Worm (Caenorhabditis elegans) whole organism, young adult: Measurements from ENCODE around the gene F25H9.7.
A peak's percentile ranks its signal among the peaks of the same experiment; 100 is the strongest.

Experiments
- B0261.1 ChIP-seq: sonication (generic microtip); optimal IDR thresholded peaks from 2 replicates; lab custom pipeline; 2016; ENCODE audit warnings: mild to moderate bottlenecking, missing genetic modification characterization, moderate library complexity, missing compliant biosample characterization
- B0336.3 ChIP-seq: fragments of 200-800 bp; sonication (Bioruptor generic); IDR thresholded peaks from 2 replicates; pipeline ENCODE4 v1.3.6; 2022; ENCODE audit warnings: missing genetic modification characterization, missing compliant biosample characterization
- C06A6.2 ChIP-seq: fragments of 200-800 bp; sonication (Bioruptor generic); conservative IDR thresholded peaks from 2 replicates; pipeline ENCODE4 v1.3.6; 2022; ENCODE audit warnings: missing genetic modification characterization, missing compliant biosample characterization
- C17E4.6 ChIP-seq: fragments of 200-800 bp; sonication (Bioruptor generic); IDR thresholded peaks from 2 replicates; pipeline ENCODE4 v1.3.6; 2022; ENCODE audit warnings: missing genetic modification reagents, missing genetic modification characterization, missing compliant biosample characterization
- F10E7.11 ChIP-seq: sonication (generic microtip); optimal IDR thresholded peaks from 2 replicates; lab custom pipeline; 2017; ENCODE audit warnings: mild to moderate bottlenecking, missing genetic modification characterization, moderate library complexity, missing compliant biosample characterization
- F33H1.4 ChIP-seq: fragments of 200-800 bp; sonication (Bioruptor generic); IDR thresholded peaks from 2 replicates; pipeline ENCODE4 v1.3.6; 2022; ENCODE audit warnings: missing genetic modification reagents, missing genetic modification characterization, missing compliant biosample characterization
- F49E8.2 ChIP-seq: sonication (generic microtip); optimal IDR thresholded peaks from 3 replicates; lab custom pipeline; 2017; ENCODE audit warnings: missing genetic modification characterization, mild to moderate bottlenecking, missing compliant biosample characterization, antibody characterized with exemption, moderate library complexity; ENCODE audit not compliant: insufficient read depth
- F52B5.7 ChIP-seq: sonication (generic microtip); optimal IDR thresholded peaks from 2 replicates; lab custom pipeline; 2016; ENCODE audit warnings: mild to moderate bottlenecking, missing genetic modification characterization, missing compliant biosample characterization
- F55B11.4 ChIP-seq: sonication (generic microtip); optimal IDR thresholded peaks from 2 replicates; lab custom pipeline; 2016; ENCODE audit warnings: missing compliant biosample characterization, missing genetic modification characterization, borderline replicate concordance; ENCODE audit not compliant: insufficient read depth
- F57C9.4 ChIP-seq: sonication (generic microtip); optimal IDR thresholded peaks from 2 replicates; lab custom pipeline; 2017; ENCODE audit warnings: mild to moderate bottlenecking, missing genetic modification characterization, missing compliant biosample characterization
- K11D2.4 ChIP-seq: fragments of 200-800 bp; sonication (Bioruptor generic); IDR thresholded peaks from 2 replicates; pipeline ENCODE4 v1.3.6; 2022; ENCODE audit warnings: missing genetic modification reagents, missing genetic modification characterization, missing compliant biosample characterization
- Y53F4B.3 ChIP-seq: fragments of 200-800 bp; sonication (Bioruptor generic); IDR thresholded peaks from 2 replicates; pipeline ENCODE4 v1.3.6; 2022; ENCODE audit warnings: missing genetic modification reagents, missing genetic modification characterization, missing compliant biosample characterization
- Y53G8AR.9 ChIP-seq: fragments of 200-800 bp; sonication (Bioruptor generic); conservative IDR thresholded peaks from 2 replicates; pipeline ENCODE4 v1.3.6; 2022; ENCODE audit warnings: missing genetic modification reagents, missing genetic modification characterization, missing compliant biosample characterization
- ama-1 ChIP-seq, 3 experiments: fragments of 150-350 bp in 1 of 3; sonication (generic microtip) in 2 of 3; optimal IDR thresholded peaks; 2 replicates each; lab custom pipeline; 2014 to 2018; ENCODE audit warnings: missing biosample characterization in 2 of 3, missing genetic modification characterization in 2 of 3, missing genetic modification reagents in 2 of 3
- attf-5 ChIP-seq: fragments of 200-800 bp; sonication (Bioruptor generic); optimal IDR thresholded peaks from 2 replicates; lab custom pipeline; 2018; ENCODE audit warnings: mild to moderate bottlenecking, missing genetic modification characterization, missing compliant biosample characterization
- ccch-3 ChIP-seq: fragments of 200-800 bp; sonication (Bioruptor generic); optimal IDR thresholded peaks from 2 replicates; lab custom pipeline; 2018; ENCODE audit warnings: mild to moderate bottlenecking, missing genetic modification characterization, missing compliant biosample characterization
- ceh-58 ChIP-seq: fragments of 200-800 bp; sonication (Bioruptor generic); IDR thresholded peaks from 2 replicates; pipeline ENCODE4 v1.3.6; 2022; ENCODE audit warnings: missing genetic modification characterization, missing compliant biosample characterization
- chd-7 ChIP-seq: sonication (generic microtip); optimal IDR thresholded peaks from 2 replicates; lab custom pipeline; 2016; ENCODE audit warnings: mild to moderate bottlenecking, missing genetic modification characterization, moderate library complexity, missing compliant biosample characterization
- egrh-3 ChIP-seq: fragments of 200-800 bp; sonication (Bioruptor generic); IDR thresholded peaks from 2 replicates; pipeline ENCODE4 v1.3.6; 2022; ENCODE audit warnings: missing genetic modification reagents, missing genetic modification characterization, missing compliant biosample characterization
- ekl-4 ChIP-seq: fragments of 200-800 bp; sonication (Bioruptor generic); IDR thresholded peaks from 2 replicates; pipeline ENCODE4 v1.3.6; 2022; ENCODE audit warnings: missing genetic modification reagents, missing genetic modification characterization, missing compliant biosample characterization
- hlh-26 ChIP-seq: fragments of 200-800 bp; sonication (Bioruptor generic); conservative IDR thresholded peaks from 2 replicates; pipeline ENCODE4 v1.3.6; 2022; ENCODE audit warnings: missing genetic modification reagents, missing genetic modification characterization, missing compliant biosample characterization
- hmg-20 ChIP-seq: fragments of 200-800 bp; sonication (Bioruptor generic); IDR thresholded peaks from 2 replicates; pipeline ENCODE4 v1.3.6; 2022; ENCODE audit warnings: missing genetic modification reagents, missing genetic modification characterization, missing compliant biosample characterization
- hrde-1 ChIP-seq: sonication (generic microtip); optimal IDR thresholded peaks from 2 replicates; lab custom pipeline; 2016; ENCODE audit warnings: missing genetic modification characterization, mild to moderate bottlenecking, missing compliant biosample characterization, moderate library complexity, missing genotype, missing genetic modification reagents, borderline replicate concordance
- lag-1 ChIP-seq: fragments of 200-800 bp; sonication (Bioruptor generic); IDR thresholded peaks from 2 replicates; pipeline ENCODE4 v1.3.6; 2022; ENCODE audit warnings: missing genetic modification reagents, missing genetic modification characterization, missing compliant biosample characterization
- lin-35 ChIP-seq, 3 experiments: fragments of 150-350 bp in 2 of 3; sonication (generic microtip) in 1 of 3; optimal IDR thresholded peaks; 2 replicates each; lab custom pipeline; 2014 to 2018; ENCODE audit warnings: missing biosample characterization in 3 of 3, missing genetic modification characterization in 3 of 3, missing genetic modification reagents in 3 of 3
- lin-40 ChIP-seq: sonication (generic microtip); optimal IDR thresholded peaks from 2 replicates; lab custom pipeline; 2016; ENCODE audit warnings: missing genetic modification characterization, mild to moderate bottlenecking, missing compliant biosample characterization, missing genotype, missing genetic modification reagents
- lin-54 ChIP-seq: fragments of 200-800 bp; sonication (Bioruptor generic); optimal IDR thresholded peaks from 2 replicates; lab custom pipeline; 2018; ENCODE audit warnings: mild to moderate bottlenecking, missing genetic modification characterization, missing compliant biosample characterization
- lir-1 ChIP-seq: fragments of 200-800 bp; sonication (Bioruptor generic); conservative IDR thresholded peaks from 2 replicates; pipeline ENCODE4 v1.3.6; 2022; ENCODE audit warnings: missing genetic modification reagents, missing genetic modification characterization, missing compliant biosample characterization
- lsy-27 ChIP-seq: sonication (generic microtip); optimal IDR thresholded peaks from 2 replicates; lab custom pipeline; 2017; ENCODE audit warnings: missing genetic modification characterization, mild to moderate bottlenecking, missing compliant biosample characterization, antibody characterized with exemption, missing genotype, borderline replicate concordance; ENCODE audit not compliant: insufficient read depth
- madf-10 ChIP-seq: sonication (generic microtip); optimal IDR thresholded peaks from 2 replicates; lab custom pipeline; 2016; ENCODE audit warnings: mild to moderate bottlenecking, missing genetic modification characterization, missing compliant biosample characterization
- madf-8 ChIP-seq: fragments of 200-800 bp; sonication (Bioruptor generic); conservative IDR thresholded peaks from 2 replicates; pipeline ENCODE4 v1.3.6; 2022; ENCODE audit warnings: missing genetic modification reagents, missing genetic modification characterization, missing compliant biosample characterization
- mel-28 ChIP-seq: sonication (generic microtip); optimal IDR thresholded peaks from 2 replicates; lab custom pipeline; 2016; ENCODE audit warnings: borderline replicate concordance, mild to moderate bottlenecking, missing genetic modification characterization, missing compliant biosample characterization
- mes-4 ChIP-seq: sonication (generic microtip); optimal IDR thresholded peaks from 2 replicates; lab custom pipeline; 2016; ENCODE audit warnings: missing genotype, missing genetic modification characterization, missing compliant biosample characterization
- mxl-1 ChIP-seq: sonication (generic microtip); optimal IDR thresholded peaks from 2 replicates; lab custom pipeline; 2016; ENCODE audit warnings: missing genetic modification characterization, missing compliant biosample characterization
- nhr-120 ChIP-seq: fragments of 200-800 bp; sonication (Bioruptor generic); IDR thresholded peaks from 2 replicates; pipeline ENCODE4 v1.3.6; 2022; ENCODE audit warnings: missing genetic modification characterization, missing compliant biosample characterization
- nhr-80 ChIP-seq: sonication (generic microtip); optimal IDR thresholded peaks from 2 replicates; lab custom pipeline; 2016; ENCODE audit warnings: missing genetic modification characterization, missing compliant biosample characterization
- nhr-90 ChIP-seq: sonication (generic microtip); optimal IDR thresholded peaks from 2 replicates; lab custom pipeline; 2016; ENCODE audit warnings: missing genotype, mild to moderate bottlenecking, missing genetic modification characterization, missing compliant biosample characterization
- rec-8 ChIP-seq, 2 experiments: sonication (generic microtip); optimal IDR thresholded peaks; 2 replicates each; lab custom pipeline; 2016; ENCODE audit warnings: mild to moderate bottlenecking in 2 of 2, missing genetic modification characterization in 2 of 2, missing genetic modification reagents in 2 of 2, missing genotype in 2 of 2, missing biosample characterization in 1 of 2, missing compliant biosample characterization in 1 of 2, moderate library complexity in 1 of 2
- sdz-38 ChIP-seq: sonication (generic microtip); optimal IDR thresholded peaks from 2 replicates; lab custom pipeline; 2016; ENCODE audit warnings: missing genotype, missing genetic modification characterization, missing compliant biosample characterization
- sea-2 ChIP-seq: fragments of 200-800 bp; sonication (Bioruptor generic); IDR thresholded peaks from 2 replicates; pipeline ENCODE4 v1.3.6; 2022; ENCODE audit warnings: missing genetic modification characterization, missing compliant biosample characterization
- snpc-1.1 ChIP-seq: sonication (generic microtip); optimal IDR thresholded peaks from 2 replicates; lab custom pipeline; 2017; ENCODE audit warnings: missing genetic modification characterization, mild to moderate bottlenecking, missing compliant biosample characterization, antibody characterized with exemption, moderate library complexity, missing genotype, missing genetic modification reagents; ENCODE audit not compliant: insufficient read depth
- xnd-1 ChIP-seq: sonication (generic microtip); optimal IDR thresholded peaks from 2 replicates; lab custom pipeline; 2016; ENCODE audit warnings: missing genotype, missing genetic modification reagents, missing genetic modification characterization, missing compliant biosample characterization
- zfh-2 ChIP-seq: fragments of 200-800 bp; sonication (Bioruptor generic); conservative IDR thresholded peaks from 2 replicates; pipeline ENCODE4 v1.3.6; 2022; ENCODE audit warnings: missing genetic modification reagents, missing genetic modification characterization, missing compliant biosample characterization
- ztf-22 ChIP-seq: fragments of 200-800 bp; sonication (Bioruptor generic); optimal IDR thresholded peaks from 2 replicates; lab custom pipeline; 2018; ENCODE audit warnings: mild to moderate bottlenecking, missing genetic modification characterization, moderate library complexity, missing compliant biosample characterization
- ztf-26 ChIP-seq: sonication (generic microtip); optimal IDR thresholded peaks from 2 replicates; lab custom pipeline; 2017; ENCODE audit warnings: missing genetic modification characterization, missing compliant biosample characterization
- ztf-3 ChIP-seq: fragments of 200-800 bp; sonication (Bioruptor generic); optimal IDR thresholded peaks from 2 replicates; lab custom pipeline; 2018; ENCODE audit warnings: mild to moderate bottlenecking, missing genetic modification characterization, missing compliant biosample characterization
- ztf-6 ChIP-seq: fragments of 200-800 bp; sonication (Bioruptor generic); IDR thresholded peaks from 2 replicates; pipeline ENCODE4 v1.3.6; 2022; ENCODE audit warnings: missing genetic modification reagents, missing genetic modification characterization, missing compliant biosample characterization

F25H9.7 gene

ce11 chrV:13468190-13468765 is at the start of gene F25H9.7, which contains the start of gene F25H9.6 (continued):
- TF ChIP-seq C06A6.2 (GFP tag; lab: Robert Waterston, UW) = no peak
- TF ChIP-seq mxl-1 (tag; lab: Kevin White, UChicago) = no peak
- no peak for TF ChIP-seq lsy-27 (tag; lab: Kevin White, UChicago)
- no peak for TF ChIP-seq ama-1 (optimal IDR thresholded peaks at IDR 0.05; lab: Kevin White, UChicago)
- peak in 1 of 2 experiments; percentile 63 for TF ChIP-seq ama-1 (GFP tag; optimal IDR thresholded peaks at IDR 0.05; lab: Kevin White, UChicago)
- TF ChIP-seq madf-10 (tag; lab: Kevin White, UChicago) = peak; percentile 74
- 0 out of 2 replicates have a peak, but pooled peaks have one; percentile 58 for TF ChIP-seq nhr-120 (GFP tag; lab: Robert Waterston, UW)
- TF ChIP-seq lag-1 (GFP tag; lab: Robert Waterston, UW) = no peak
- TF ChIP-seq hmg-20 (GFP tag; lab: Robert Waterston, UW) = peak; percentile 82
- TF ChIP-seq lin-40 = peak; percentile 77
- no peak for TF ChIP-seq sdz-38 (tag; lab: Kevin White, UChicago)
- TF ChIP-seq mel-28 = no peak
- TF ChIP-seq ztf-6 (GFP tag; lab: Robert Waterston, UW) = no peak
- no peak for TF ChIP-seq ztf-3 (GFP tag; lab: Kevin White, UChicago)
- no peak for TF ChIP-seq Y53G8AR.9 (GFP tag; lab: Robert Waterston, UW)
- peak in 1 of 3 experiments; percentile 64 for TF ChIP-seq lin-35 (GFP tag; optimal IDR thresholded peaks at IDR 0.05; lab: Kevin White, UChicago)
- no peak for TF ChIP-seq hlh-26 (GFP tag; lab: Robert Waterston, UW)
- TF ChIP-seq F49E8.2 = no peak
- TF ChIP-seq zfh-2 (GFP tag; lab: Robert Waterston, UW) = no peak
- peak; percentile 65 for TF ChIP-seq lin-54 (GFP tag; lab: Kevin White, UChicago)
- peak; percentile 99 for TF ChIP-seq ccch-3
- peak; percentile 24; the same call in 1 of the 2 replicates for TF ChIP-seq C17E4.6 (GFP tag; lab: Robert Waterston, UW)
- peak; percentile 79 for TF ChIP-seq K11D2.4 (GFP tag; lab: Robert Waterston, UW)
- peak; percentile 47; the same call in 1 of the 2 replicates for TF ChIP-seq sea-2 (GFP tag; lab: Robert Waterston, UW)
- no peak for TF ChIP-seq nhr-90 (tag; lab: Kevin White, UChicago)
- peak; percentile 58 for TF ChIP-seq F33H1.4 (GFP tag; lab: Robert Waterston, UW)
- peak; percentile 93 for TF ChIP-seq lir-1 (GFP tag; lab: Robert Waterston, UW)
- TF ChIP-seq madf-8 (GFP tag; lab: Robert Waterston, UW) = peak; percentile 63
- no peak for TF ChIP-seq attf-5 (GFP tag; lab: Kevin White, UChicago)
- peak; percentile 44 for TF ChIP-seq xnd-1 (tag; lab: Kevin White, UChicago)
- peak; percentile 39 for TF ChIP-seq ztf-22 (GFP tag; lab: Kevin White, UChicago)
- no peak; the same call in 1 of the 2 replicates for TF ChIP-seq egrh-3
- peak; percentile 59; the same call in 1 of the 2 replicates for TF ChIP-seq ekl-4 (GFP tag; lab: Robert Waterston, UW)
- TF ChIP-seq rec-8 (tag; optimal IDR thresholded peaks at IDR 0.05; lab: Kevin White, UChicago) = peak; percentile 31 to 92
- TF ChIP-seq mes-4 (tag; lab: Kevin White, UChicago) = no peak
- TF ChIP-seq chd-7 = peak; percentile 83
- no peak for TF ChIP-seq snpc-1.1 (tag; lab: Kevin White, UChicago)
- peak; percentile 76 for TF ChIP-seq hrde-1 (tag; lab: Kevin White, UChicago)
- TF ChIP-seq F10E7.11 = peak; percentile 22
- TF ChIP-seq Y53F4B.3 (GFP tag; lab: Robert Waterston, UW) = no peak
- no peak for TF ChIP-seq nhr-80
- no peak for TF ChIP-seq ztf-26 (tag; lab: Kevin White, UChicago)
- TF ChIP-seq F52B5.7 (tag; lab: Kevin White, UChicago) = no peak
- TF ChIP-seq B0336.3 (GFP tag; lab: Robert Waterston, UW) = peak; percentile 57; the same call in 1 of the 2 replicates
- peak; percentile 24 for TF ChIP-seq F57C9.4 (tag; lab: Kevin White, UChicago)
- TF ChIP-seq ceh-58 (GFP tag; lab: Robert Waterston, UW) = no peak
- peak; percentile 11 for TF ChIP-seq B0261.1 (tag; lab: Kevin White, UChicago)
- TF ChIP-seq F55B11.4 (tag; lab: Kevin White, UChicago) = no peak
